Fruit fly (Drosophila melanogaster): ENCODE results near the gene tal-2A.

DNA sequence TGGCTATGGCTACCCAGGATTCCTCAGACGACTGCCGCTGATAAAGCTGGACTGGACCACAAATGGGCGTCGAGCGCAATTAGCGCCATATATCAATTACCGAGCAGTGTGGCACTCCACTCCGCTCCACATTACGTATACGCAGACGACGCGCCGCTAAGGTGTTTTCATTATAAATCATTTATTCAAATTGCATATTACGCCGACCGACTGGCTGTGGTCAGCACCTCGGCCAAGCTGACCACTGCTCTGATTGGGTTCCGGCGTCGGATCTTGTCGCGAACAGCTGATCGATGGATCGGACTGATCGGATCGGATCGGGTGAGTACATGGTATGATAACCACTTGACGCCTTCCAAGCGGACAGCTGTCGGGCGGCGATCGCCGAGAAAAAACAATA, 20.0 kb downstream of the tal-2A start:
- TF ChIP-seq CG12768 (GFP tag; optimal IDR thresholded peaks at IDR 0.05) = no peak
- TF ChIP-seq pad (GFP tag; optimal IDR thresholded peaks at IDR 0.05) = no peak

Data from whole organism, adult.